Fruit fly (Drosophila melanogaster) whole organism, adult: ENCODE measurements around the gene CG46383.

Experiments used
- CG11617 ChIP-seq: fragments of 200-800 bp; sonication (Bioruptor generic); optimal IDR thresholded peaks from 2 replicates; lab custom pipeline; 2017; ENCODE audit warnings: mild to moderate bottlenecking, missing biosample characterization, missing genetic modification reagents, missing genetic modification characterization
- CG12768 ChIP-seq: fragments of 200-800 bp; sonication (Bioruptor generic); optimal IDR thresholded peaks from 2 replicates; lab custom pipeline; 2017; ENCODE audit warnings: missing biosample characterization, missing genetic modification characterization, mild to moderate bottlenecking, moderate library complexity, missing genetic modification reagents
- CG14711 ChIP-seq: fragments of 200-800 bp; sonication (Bioruptor generic); optimal IDR thresholded peaks from 2 replicates; lab custom pipeline; 2018; ENCODE audit warnings: missing biosample characterization, mild to moderate bottlenecking, missing genetic modification characterization, moderate library complexity
- CG1620 ChIP-seq: fragments of 200-800 bp; sonication (Bioruptor generic); optimal IDR thresholded peaks from 2 replicates; lab custom pipeline; 2016; ENCODE audit warnings: missing biosample characterization, missing genetic modification characterization
- CG33017 ChIP-seq: fragments of 200-800 bp; sonication (Bioruptor generic); optimal IDR thresholded peaks from 2 replicates; lab custom pipeline; 2018; ENCODE audit warnings: missing biosample characterization, mild to moderate bottlenecking, missing genetic modification characterization, moderate library complexity
- CG5204 ChIP-seq: fragments of 200-800 bp; sonication (Bioruptor generic); optimal IDR thresholded peaks from 2 replicates; lab custom pipeline; 2016; ENCODE audit warnings: missing biosample characterization, missing genetic modification characterization
- CG7045 ChIP-seq: fragments of 200-800 bp; sonication (Bioruptor generic); optimal IDR thresholded peaks from 2 replicates; lab custom pipeline; 2017; ENCODE audit warnings: missing biosample characterization, mild to moderate bottlenecking, missing genetic modification characterization
- CG7101 ChIP-seq: fragments of 200-800 bp; sonication (Bioruptor generic); optimal IDR thresholded peaks from 2 replicates; lab custom pipeline; 2018; ENCODE audit warnings: missing biosample characterization, mild to moderate bottlenecking, missing genetic modification characterization, moderate library complexity
- Clk ChIP-seq: fragments of 200-800 bp; sonication (Bioruptor generic); optimal IDR thresholded peaks from 2 replicates; lab custom pipeline; 2017; ENCODE audit warnings: missing biosample characterization, missing genetic modification characterization
- Crg-1 ChIP-seq: fragments of 200-800 bp; sonication (Bioruptor generic); optimal IDR thresholded peaks from 2 replicates; lab custom pipeline; 2016; ENCODE audit warnings: missing biosample characterization, missing genetic modification characterization
- Hr96 ChIP-seq: fragments of 200-800 bp; sonication (Bioruptor generic); optimal IDR thresholded peaks from 2 replicates; lab custom pipeline; 2016; ENCODE audit warnings: missing biosample characterization, missing genetic modification characterization
- Mnt ChIP-seq: fragments of 200-800 bp; sonication (Bioruptor generic); optimal IDR thresholded peaks from 2 replicates; lab custom pipeline; 2016; ENCODE audit warnings: missing biosample characterization, mild to moderate bottlenecking, missing genetic modification characterization
- bab1 ChIP-seq: fragments of 200-800 bp; sonication (Bioruptor generic); optimal IDR thresholded peaks from 3 replicates; lab custom pipeline; 2019; ENCODE audit warnings: missing biosample characterization, mild to moderate bottlenecking, missing genetic modification characterization, moderate library complexity
- cic ChIP-seq: fragments of 200-800 bp; sonication (Bioruptor generic); optimal IDR thresholded peaks from 2 replicates; lab custom pipeline; 2017; ENCODE audit warnings: missing biosample characterization, mild to moderate bottlenecking, missing genetic modification characterization, moderate library complexity
- cnc ChIP-seq, 2 experiments: fragments of >200 bp; optimal IDR thresholded peaks; 2 replicates each; lab custom pipeline; 2017
- kay ChIP-seq: fragments of 200-800 bp; sonication (Bioruptor generic); peaks from one replicate; lab custom pipeline; 2016; ENCODE audit warnings: missing biosample characterization, missing genetic modification characterization, borderline replicate concordance
- ovo ChIP-seq: fragments of 200-800 bp; sonication (Bioruptor generic); optimal IDR thresholded peaks from 2 replicates; lab custom pipeline; 2016; ENCODE audit warnings: missing biosample characterization, missing genetic modification characterization
- pad ChIP-seq: fragments of 200-800 bp; sonication (Bioruptor generic); optimal IDR thresholded peaks from 3 replicates; lab custom pipeline; 2017; ENCODE audit warnings: missing biosample characterization, missing genetic modification characterization, mild to moderate bottlenecking, moderate library complexity, missing genetic modification reagents
- tj ChIP-seq: fragments of 200-800 bp; sonication (Bioruptor generic); optimal IDR thresholded peaks from 3 replicates; lab custom pipeline; 2017; ENCODE audit warnings: missing biosample characterization, mild to moderate bottlenecking, missing genetic modification characterization, moderate library complexity
- toe ChIP-seq: fragments of 200-800 bp; sonication (Bioruptor generic); optimal IDR thresholded peaks from 2 replicates; lab custom pipeline; 2016; ENCODE audit warnings: missing biosample characterization, missing genetic modification characterization

Gene CG46383

dm6 chr3R:15950843-15951242, at the start of gene CG46383, which contains the start of gene CG31088:
Gene CG46383 (minus strand): TSS chr3R:15950943.
Gene CG31088 (minus strand): TSS chr3R:15950943.
- TF ChIP-seq cnc (optimal IDR thresholded peaks at IDR 0.05; lab: Kevin White, UChicago) (no peak), Clk (GFP tag; lab: Kevin White, UChicago) (no peak), CG1620 (no peak), kay (GFP tag; lab: Kevin White, UChicago) (no peak), CG11617 (GFP tag; lab: Kevin White, UChicago) (no peak), tj (GFP tag; lab: Kevin White, UChicago) (no peak), Hr96 (GFP tag; lab: Kevin White, UChicago) (no peak), Mnt (GFP tag; lab: Kevin White, UChicago) (no peak), Crg-1 (GFP tag; lab: Kevin White, UChicago) (no peak)

dm6 chr3R:15998972-15999721, 48.4 kb upstream of the CG46383 start:
- TF ChIP-seq kay (GFP tag; lab: Kevin White, UChicago) (no peak), ovo (GFP tag; lab: Kevin White, UChicago) (no peak), cnc (optimal IDR thresholded peaks at IDR 0.05; lab: Kevin White, UChicago) (no peak), pad (GFP tag; lab: Kevin White, UChicago) (no peak), CG14711 (tag; lab: Kevin White, UChicago) (no peak), Crg-1 (GFP tag; lab: Kevin White, UChicago) (no peak), CG5204 (GFP tag; lab: Kevin White, UChicago) (no peak), CG7045 (GFP tag; lab: Kevin White, UChicago) (no peak), cic (no peak), CG1620 (no peak), CG7101 (tag; lab: Kevin White, UChicago) (no peak), Clk (GFP tag; lab: Kevin White, UChicago) (no peak), Mnt (GFP tag; lab: Kevin White, UChicago) (no peak), toe (no peak), Hr96 (GFP tag; lab: Kevin White, UChicago) (no peak), bab1 (GFP tag; lab: Kevin White, UChicago) (no peak), CG11617 (GFP tag; lab: Kevin White, UChicago) (no peak)

dm6 chr3R:15994573-15994869, 43.8 kb upstream of the CG46383 start:
- no peak for TF ChIP-seq bab1 (GFP tag; lab: Kevin White, UChicago)
- TF ChIP-seq tj (GFP tag; lab: Kevin White, UChicago): peak; percentile 58

dm6 chr3R:15993815-15994572, 43.3 kb upstream of the CG46383 start:
- TF ChIP-seq ovo (GFP tag; lab: Kevin White, UChicago) (peak; percentile 69), tj (GFP tag; lab: Kevin White, UChicago) (no peak), cic (peak; percentile 4), Hr96 (GFP tag; lab: Kevin White, UChicago) (no peak), cnc (optimal IDR thresholded peaks at IDR 0.05; lab: Kevin White, UChicago) (no peak), CG33017 (tag; lab: Kevin White, UChicago) (no peak), Mnt (GFP tag; lab: Kevin White, UChicago) (no peak), CG12768 (no peak)

dm6 chr3R:15993139-15993804, 42.5 kb upstream of the CG46383 start:
- TF ChIP-seq CG7101 (tag; lab: Kevin White, UChicago): peak; percentile 37
- TF ChIP-seq bab1 (GFP tag; lab: Kevin White, UChicago): peak; percentile 74
- TF ChIP-seq kay (GFP tag; lab: Kevin White, UChicago): peak; percentile 82
- TF ChIP-seq CG5204 (GFP tag; lab: Kevin White, UChicago): no peak
- no peak for TF ChIP-seq Crg-1 (GFP tag; lab: Kevin White, UChicago)
- TF ChIP-seq toe: peak; percentile 64
- TF ChIP-seq Hr96 (GFP tag; lab: Kevin White, UChicago): no peak
- TF ChIP-seq CG11617 (GFP tag; lab: Kevin White, UChicago): no peak
- no peak for TF ChIP-seq CG1620
- peak; percentile 46 for TF ChIP-seq CG12768
- no peak for TF ChIP-seq CG33017 (tag; lab: Kevin White, UChicago)
- no peak for TF ChIP-seq CG14711 (tag; lab: Kevin White, UChicago)
- TF ChIP-seq cic: peak; percentile 83
- no peak for TF ChIP-seq cnc (optimal IDR thresholded peaks at IDR 0.05; lab: Kevin White, UChicago)
- peak; percentile 62 for TF ChIP-seq Clk (GFP tag; lab: Kevin White, UChicago)
- peak; percentile 46 for TF ChIP-seq tj (GFP tag; lab: Kevin White, UChicago)
- TF ChIP-seq Mnt (GFP tag; lab: Kevin White, UChicago): peak; percentile 53
- TF ChIP-seq CG7045 (GFP tag; lab: Kevin White, UChicago): no peak
- no peak for TF ChIP-seq ovo (GFP tag; lab: Kevin White, UChicago)
- peak; percentile 16 for TF ChIP-seq pad (GFP tag; lab: Kevin White, UChicago)
